Worm (Caenorhabditis elegans) whole organism, midembryonic: ENCODE results near the gene frpr-15.
A peak's percentile ranks its signal among the peaks of the same experiment; 100 is the strongest.

Experiments used
- T22C8.4 ChIP-seq: fragments of 200-800 bp; sonication (Bioruptor generic); IDR thresholded peaks from 2 replicates; pipeline ENCODE4 v1.3.6; 2022; ENCODE audit warnings: missing genetic modification characterization, missing compliant biosample characterization
- cog-1 ChIP-seq: sonication (generic microtip); optimal IDR thresholded peaks from 2 replicates; lab custom pipeline; 2016; ENCODE audit warnings: missing genetic modification characterization, missing compliant biosample characterization
- flt-1 ChIP-seq: fragments of 200-800 bp; sonication (Bioruptor generic); IDR thresholded peaks from 2 replicates; pipeline ENCODE4 v1.3.6; 2022; ENCODE audit warnings: missing genetic modification characterization, missing compliant biosample characterization
- klf-2 ChIP-seq: fragments of 200-800 bp; sonication (Bioruptor generic); conservative IDR thresholded peaks from 2 replicates; pipeline ENCODE4 v1.3.6; 2022; ENCODE audit warnings: missing genetic modification reagents, missing genetic modification characterization, missing compliant biosample characterization
- med-1 ChIP-seq: sonication (generic microtip); optimal IDR thresholded peaks from 2 replicates; lab custom pipeline; 2017; ENCODE audit warnings: missing genetic modification characterization, mild to moderate bottlenecking, missing compliant biosample characterization, antibody characterized with exemption, missing genetic modification reagents; ENCODE audit not compliant: insufficient read depth
- ref-1 ChIP-seq: fragments of 200-800 bp; sonication (Bioruptor generic); conservative IDR thresholded peaks from 2 replicates; pipeline ENCODE4 v1.3.6; 2022; ENCODE audit warnings: missing genetic modification reagents, missing genetic modification characterization, missing compliant biosample characterization
- tab-1 ChIP-seq: fragments of 200-800 bp; sonication (Bioruptor generic); IDR thresholded peaks from 2 replicates; pipeline ENCODE4 v1.3.6; 2022; ENCODE audit warnings: missing genetic modification characterization, missing compliant biosample characterization
- ztf-23 ChIP-seq: fragments of 200-800 bp; sonication (Bioruptor generic); IDR thresholded peaks from 2 replicates; pipeline ENCODE4 v1.3.6; 2022; ENCODE audit warnings: missing genetic modification reagents, missing genetic modification characterization, missing compliant biosample characterization
- ztf-29 ChIP-seq: fragments of 200-800 bp; sonication (Bioruptor generic); IDR thresholded peaks from 2 replicates; pipeline ENCODE4 v1.3.6; 2022; ENCODE audit warnings: missing genetic modification reagents, missing genetic modification characterization, missing compliant biosample characterization

frpr-15 gene

DNA sequence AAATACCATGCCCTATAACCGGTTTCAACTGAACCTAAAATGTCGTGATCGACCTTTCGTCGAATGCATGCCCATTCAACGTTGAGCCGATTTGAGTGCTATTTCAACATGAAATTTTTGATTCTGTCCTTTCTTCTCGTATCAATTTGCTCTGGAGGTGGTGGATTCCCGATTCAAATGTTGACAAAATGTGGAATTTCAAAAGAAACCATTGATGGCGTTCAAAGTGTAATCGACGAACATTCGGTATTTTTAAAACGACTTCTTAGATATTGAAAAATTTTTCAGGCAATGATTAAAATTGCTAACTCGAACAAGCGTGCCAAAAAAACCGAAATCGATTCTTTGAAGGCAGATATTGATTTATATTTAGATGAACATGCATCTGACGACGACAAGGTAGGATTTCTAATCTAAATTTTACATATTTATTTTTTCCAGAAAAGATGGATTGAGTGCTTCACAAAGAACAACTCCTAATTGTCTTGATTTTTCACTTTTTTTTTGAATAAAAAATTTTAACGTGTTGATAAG lies 47.3 kb downstream of the frpr-15 start, which contains the start of gene R11D1.13:
TSS of gene R11D1.13 (plus strand) at position 51 of the 534 bp plus-strand sequence.
- TF ChIP-seq klf-2 (GFP tag; lab: Robert Waterston, UW) (no peak), tab-1 (GFP tag; lab: Robert Waterston, UW) (no peak), cog-1 (no peak), ref-1 (GFP tag; lab: Robert Waterston, UW) (no peak), T22C8.4 (GFP tag; lab: Robert Waterston, UW) (no peak), flt-1 (GFP tag; lab: Robert Waterston, UW) (no peak), med-1 (GFP tag; lab: Kevin White, UChicago) (no peak), ztf-23 (GFP tag; lab: Robert Waterston, UW) (no peak), ztf-29 (GFP tag; lab: Robert Waterston, UW) (no peak)

DNA sequence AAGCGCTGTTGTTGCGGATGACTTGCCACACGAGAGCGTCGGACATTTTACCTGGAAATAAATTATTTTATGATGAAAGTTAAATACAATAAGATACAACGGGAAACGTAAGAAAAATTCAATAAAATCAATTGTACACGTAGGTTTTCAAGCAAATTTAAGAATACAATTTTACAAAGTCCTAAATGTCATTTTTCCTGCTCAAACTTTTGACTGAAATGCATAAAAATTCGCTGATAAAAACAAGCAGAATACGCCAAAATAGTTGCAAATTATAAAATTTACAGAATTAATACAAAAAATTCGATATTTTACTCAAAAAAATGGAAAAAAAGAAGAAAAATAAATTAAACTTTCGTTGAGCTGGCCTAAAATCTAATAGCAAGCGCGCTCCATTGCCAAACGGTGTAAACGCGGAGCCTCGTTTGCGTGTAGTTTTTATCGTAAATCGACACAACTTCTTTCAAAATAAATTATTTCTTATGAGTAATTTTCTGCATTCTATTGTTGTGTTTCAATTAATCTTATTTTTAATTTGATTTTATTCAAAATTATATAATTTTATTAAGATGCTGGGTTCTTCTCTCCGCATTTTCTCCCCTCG lies 48.3 kb downstream of the frpr-15 start, which contains the start of the genes rpl-28 and mrpl-49:
TSS of gene rpl-28 (minus strand) at position 51 of the 604 bp plus-strand sequence.
TSS of gene mrpl-49 (plus strand) at position 570 of the 604 bp plus-strand sequence.
- TF ChIP-seq ztf-23 (GFP tag; lab: Robert Waterston, UW) (peak; percentile 67), ref-1 (GFP tag; lab: Robert Waterston, UW) (no peak), cog-1 (peak; percentile 60)

DNA sequence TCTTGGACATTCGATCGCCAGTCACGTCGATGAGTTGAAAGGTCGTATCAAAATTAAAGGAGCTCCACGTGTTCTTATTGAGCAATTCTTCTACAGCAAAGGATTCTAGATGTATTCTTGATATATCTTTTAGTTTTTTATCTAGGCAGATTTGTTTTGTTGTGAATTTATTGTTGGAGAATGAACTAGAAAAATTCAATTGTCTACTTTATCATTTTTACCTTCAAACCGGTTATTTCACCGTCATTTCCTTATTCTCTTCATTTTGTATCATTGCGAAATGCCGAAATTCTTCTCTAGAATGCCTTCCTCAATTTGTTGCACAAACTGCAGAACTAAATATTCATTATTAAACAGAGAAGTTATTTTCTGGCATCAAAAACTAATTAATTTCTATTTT lies 49.3 kb downstream of the frpr-15 start, which contains the start of gene R11D1.10:
TSS of gene R11D1.10 (plus strand) at position 301 of the 400 bp plus-strand sequence.
- TF ChIP-seq ref-1 (GFP tag; lab: Robert Waterston, UW): no peak
- no peak for TF ChIP-seq tab-1 (GFP tag; lab: Robert Waterston, UW)

DNA sequence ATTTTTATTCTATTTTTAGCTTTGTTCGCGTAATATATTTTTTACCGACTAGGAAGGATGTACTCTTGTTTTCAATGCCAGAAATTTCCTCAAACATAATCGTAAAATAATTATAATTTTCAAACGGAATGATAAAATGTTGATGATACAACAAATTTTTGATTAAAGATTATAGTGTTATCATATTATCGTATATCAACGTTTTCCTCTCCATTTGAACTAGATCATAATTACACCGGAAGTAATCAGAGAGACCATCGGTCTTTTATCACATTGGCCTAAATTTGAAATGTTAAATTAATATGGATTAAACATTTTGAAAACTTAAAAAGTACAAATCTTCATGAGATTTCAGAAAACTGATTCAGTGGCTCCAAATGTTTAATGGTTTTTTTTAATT lies 52.8 kb downstream of the frpr-15 start:
- no peak for TF ChIP-seq ztf-23 (GFP tag; lab: Robert Waterston, UW)
- TF ChIP-seq T22C8.4 (GFP tag; lab: Robert Waterston, UW): no peak
- TF ChIP-seq tab-1 (GFP tag; lab: Robert Waterston, UW): no peak
- TF ChIP-seq flt-1 (GFP tag; lab: Robert Waterston, UW): no peak
- TF ChIP-seq ztf-29 (GFP tag; lab: Robert Waterston, UW): no peak
- no peak for TF ChIP-seq ref-1 (GFP tag; lab: Robert Waterston, UW)
- no peak for TF ChIP-seq cog-1
- no peak for TF ChIP-seq med-1 (GFP tag; lab: Kevin White, UChicago)
- no peak for TF ChIP-seq klf-2 (GFP tag; lab: Robert Waterston, UW)

DNA sequence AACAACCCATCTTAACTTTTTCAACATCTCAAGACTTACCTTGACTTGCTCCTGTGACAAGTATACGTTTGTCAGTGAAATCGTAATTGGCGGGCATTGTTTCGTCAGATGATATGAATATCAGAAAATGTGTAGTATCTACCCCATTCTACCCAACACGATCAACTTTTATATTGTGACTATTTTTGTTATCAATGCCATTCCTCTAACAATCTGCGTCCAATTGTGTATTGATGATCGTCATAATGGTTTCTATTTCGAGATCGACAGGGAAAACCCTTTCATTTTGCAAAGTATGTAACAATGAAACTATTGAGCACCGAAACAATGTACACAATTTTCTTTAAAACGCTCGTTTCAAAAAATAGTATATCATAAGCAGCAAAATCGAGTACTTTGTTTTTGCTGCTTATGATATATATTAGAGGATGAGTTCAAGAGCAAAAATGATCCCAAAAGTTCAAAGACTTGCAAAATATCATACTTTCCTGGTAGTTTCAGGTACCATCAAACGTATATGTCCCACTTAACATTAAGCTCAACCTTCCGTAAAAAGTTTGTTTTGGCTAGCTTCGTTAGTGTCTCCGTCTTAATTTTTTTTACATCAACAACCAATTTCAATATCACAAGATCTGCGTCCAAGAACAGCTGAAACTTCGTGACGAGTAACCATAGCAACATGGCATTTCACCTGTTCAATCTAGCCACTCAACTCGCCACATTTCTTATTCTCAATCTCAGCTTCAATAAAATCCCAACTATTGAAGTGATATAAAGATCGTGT lies 53.8 kb downstream of the frpr-15 start, which contains the start of the genes dhs-21 and xbx-9:
TSS of gene dhs-21 (minus strand) at position 181 of the 784 bp plus-strand sequence.
TSS of gene xbx-9 (plus strand) at position 734 of the 784 bp plus-strand sequence.
- TF ChIP-seq ref-1 (GFP tag; lab: Robert Waterston, UW): no peak
- TF ChIP-seq cog-1: no peak
- no peak for TF ChIP-seq tab-1 (GFP tag; lab: Robert Waterston, UW)
- TF ChIP-seq ztf-29 (GFP tag; lab: Robert Waterston, UW): no peak
- TF ChIP-seq klf-2 (GFP tag; lab: Robert Waterston, UW): no peak
- no peak for TF ChIP-seq flt-1 (GFP tag; lab: Robert Waterston, UW)
- TF ChIP-seq T22C8.4 (GFP tag; lab: Robert Waterston, UW): no peak
- TF ChIP-seq ztf-23 (GFP tag; lab: Robert Waterston, UW): no peak
- TF ChIP-seq med-1 (GFP tag; lab: Kevin White, UChicago): no peak

DNA sequence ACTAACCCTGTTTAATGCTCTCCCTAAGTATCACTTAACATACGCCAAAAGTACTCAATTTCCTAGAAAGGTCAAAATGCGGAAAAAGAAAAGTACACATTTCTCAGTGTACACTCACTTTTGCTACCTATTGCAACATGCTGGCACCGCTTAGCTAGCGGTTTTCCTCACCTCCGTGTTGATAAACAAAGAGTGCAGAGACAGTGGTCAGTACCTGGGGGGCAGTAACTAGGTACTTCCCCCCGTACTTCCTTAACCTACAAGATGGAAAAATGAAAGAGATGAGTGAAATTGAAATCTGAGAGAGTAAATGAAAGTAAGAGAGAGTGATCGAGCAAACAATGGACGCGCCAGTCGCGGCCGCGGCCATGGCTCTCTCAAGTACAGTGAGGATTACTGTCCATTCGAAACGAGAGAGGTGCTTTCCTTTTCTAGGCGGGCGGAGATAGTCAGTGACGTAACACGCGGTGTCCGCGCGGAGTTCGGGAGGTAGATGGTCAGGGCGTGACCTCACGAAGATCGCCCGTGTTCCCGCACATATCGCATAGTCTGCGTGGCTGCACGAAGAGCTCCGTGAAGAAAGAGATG lies 56.4 kb downstream of the frpr-15 start, which contains the start of gene cky-1:
TSS of gene cky-1 (plus strand) at position 538 of the 588 bp plus-strand sequence.
- TF ChIP-seq klf-2 (GFP tag; lab: Robert Waterston, UW) (no peak), ztf-29 (GFP tag; lab: Robert Waterston, UW) (no peak), cog-1 (no peak), flt-1 (GFP tag; lab: Robert Waterston, UW) (no peak), med-1 (GFP tag; lab: Kevin White, UChicago) (no peak), ztf-23 (GFP tag; lab: Robert Waterston, UW) (no peak), ref-1 (GFP tag; lab: Robert Waterston, UW) (no peak)

DNA sequence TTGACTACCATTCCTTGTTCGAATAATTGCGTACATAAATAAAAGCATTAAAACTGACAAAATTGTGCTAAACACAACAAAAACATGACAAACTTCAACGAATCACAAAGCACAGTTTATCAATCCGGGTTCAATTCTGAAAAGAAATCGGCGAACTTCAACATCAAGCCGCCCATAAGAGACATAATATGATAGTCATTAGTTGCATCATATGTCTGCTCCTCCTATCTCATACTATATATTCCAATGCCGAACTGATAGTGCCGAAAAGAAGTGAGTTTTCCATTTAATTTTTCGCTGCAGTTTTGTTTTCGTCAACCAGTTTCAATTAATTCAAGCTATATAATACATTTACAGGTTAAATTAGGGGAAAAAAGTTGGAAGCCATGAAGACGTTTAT lies 61.8 kb downstream of the frpr-15 start, which contains the start of gene hrg-7:
TSS of gene hrg-7 (plus strand) at position 358 of the 400 bp plus-strand sequence.
- TF ChIP-seq cog-1 (no peak), ztf-23 (GFP tag; lab: Robert Waterston, UW) (no peak), med-1 (GFP tag; lab: Kevin White, UChicago) (no peak), ref-1 (GFP tag; lab: Robert Waterston, UW) (no peak)
